Fruit fly (Drosophila melanogaster): ENCODE data around the gene CG13843.

The CG13843 gene

dm6 chr3R:22602783-22603182 is 6.5 kb upstream of the CG13843 start:
- TF ChIP-seq woc (GFP tag; optimal IDR thresholded peaks at IDR 0.05), result no peak
- peak; percentile 90 for TF ChIP-seq Dfd (GFP tag; optimal IDR thresholded peaks at IDR 0.05)

dm6 chr3R:22613448-22613847 is 4.2 kb downstream of the CG13843 start, which contains the start of the genes CG31156 and mRRF2:
CG31156 (minus strand) TSS chr3R:22613656.
mRRF2 (plus strand) TSS chr3R:22613686.
- TF ChIP-seq dsf (GFP tag; optimal IDR thresholded peaks at IDR 0.05; ENCODE audit: borderline replicate concordance), result no peak
- TF ChIP-seq OdsH (GFP tag; optimal IDR thresholded peaks at IDR 0.05), result no peak
- no peak for TF ChIP-seq Jra (GFP tag; optimal IDR thresholded peaks at IDR 0.05)
- TF ChIP-seq dl (GFP tag; optimal IDR thresholded peaks at IDR 0.05; ENCODE audit: insufficient read depth in 1 of 2, partially characterized antibody in 2 of 2), result no peak

dm6 chr3R:22616211-22616610 is 6.9 kb downstream of the CG13843 start, which contains the start of gene CG31161:
CG31161 (plus strand) TSS chr3R:22616511.
- TF ChIP-seq rgr (GFP tag; optimal IDR thresholded peaks at IDR 0.05), result no peak
- TF ChIP-seq Rel (GFP tag; optimal IDR thresholded peaks at IDR 0.05), result no peak
- TF ChIP-seq Rel (tag; optimal IDR thresholded peaks at IDR 0.05), result no peak
- no peak for TF ChIP-seq Hnf4 (GFP tag; optimal IDR thresholded peaks at IDR 0.05)
- no peak for TF ChIP-seq tai (GFP tag; optimal IDR thresholded peaks at IDR 0.05)
- TF ChIP-seq foxo (GFP tag; optimal IDR thresholded peaks at IDR 0.05), result no peak
- no peak for TF ChIP-seq ey (GFP tag; optimal IDR thresholded peaks at IDR 0.05)

dm6 chr3R:22618280-22618679 is 9.0 kb downstream of the CG13843 start, which contains the start of gene mRpL45:
mRpL45 (plus strand) TSS chr3R:22618492.
- TF ChIP-seq Myc (optimal IDR thresholded peaks at IDR 0.05) (no peak), GATAd (GFP tag; optimal IDR thresholded peaks at IDR 0.05) (no peak), usp (GFP tag; optimal IDR thresholded peaks at IDR 0.05) (no peak), pan (optimal IDR thresholded peaks at IDR 0.05) (no peak), Rel (GFP tag; optimal IDR thresholded peaks at IDR 0.05) (no peak), Rel (tag; optimal IDR thresholded peaks at IDR 0.05) (no peak), tai (GFP tag; optimal IDR thresholded peaks at IDR 0.05) (no peak), Jra (GFP tag; optimal IDR thresholded peaks at IDR 0.05) (no peak), sv (GFP tag; optimal IDR thresholded peaks at IDR 0.05) (no peak), Hr83 (GFP tag; optimal IDR thresholded peaks at IDR 0.05; ENCODE audit: poor library complexity, severe bottlenecking) (no peak), foxo (GFP tag; optimal IDR thresholded peaks at IDR 0.05) (no peak), fru (GFP tag; optimal IDR thresholded peaks at IDR 0.05) (no peak), sage (GFP tag; optimal IDR thresholded peaks at IDR 0.05) (no peak), ey (GFP tag; optimal IDR thresholded peaks at IDR 0.05) (no peak), N (GFP tag; optimal IDR thresholded peaks at IDR 0.05) (no peak), Hnf4 (GFP tag; optimal IDR thresholded peaks at IDR 0.05) (no peak), h (GFP tag; optimal IDR thresholded peaks at IDR 0.05) (no peak), psq (GFP tag; optimal IDR thresholded peaks at IDR 0.05) (no peak), brk (GFP tag; optimal IDR thresholded peaks at IDR 0.05) (no peak)

dm6 chr3R:22624737-22625136 is 15.5 kb downstream of the CG13843 start:
- TF ChIP-seq foxo (GFP tag; optimal IDR thresholded peaks at IDR 0.05), result no peak
- TF ChIP-seq Mio (GFP tag; optimal IDR thresholded peaks at IDR 0.05), result no peak
- TF ChIP-seq GATAd (GFP tag; optimal IDR thresholded peaks at IDR 0.05), result no peak
- TF ChIP-seq lola (GFP tag; optimal IDR thresholded peaks at IDR 0.05), result no peak
- TF ChIP-seq N (GFP tag; optimal IDR thresholded peaks at IDR 0.05), result no peak
- TF ChIP-seq fru (GFP tag; optimal IDR thresholded peaks at IDR 0.05), result peak; percentile 79
- TF ChIP-seq jim (GFP tag; optimal IDR thresholded peaks at IDR 0.05), result no peak
- TF ChIP-seq psq (GFP tag; optimal IDR thresholded peaks at IDR 0.05), result peak; percentile 28
- no peak for TF ChIP-seq CG9705 (GFP tag; optimal IDR thresholded peaks at IDR 0.05)
- TF ChIP-seq Hr83 (GFP tag; optimal IDR thresholded peaks at IDR 0.05; ENCODE audit: poor library complexity, severe bottlenecking), result no peak
- TF ChIP-seq dl (GFP tag; optimal IDR thresholded peaks at IDR 0.05; ENCODE audit: insufficient read depth in 1 of 2, partially characterized antibody in 2 of 2), result no peak
- TF ChIP-seq Dif (GFP tag; optimal IDR thresholded peaks at IDR 0.05; ENCODE audit: partially characterized antibody), result no peak
- TF ChIP-seq Myc (optimal IDR thresholded peaks at IDR 0.05), result no peak
- TF ChIP-seq sv (GFP tag; optimal IDR thresholded peaks at IDR 0.05), result peak; percentile 10
- TF ChIP-seq Abd-B (GFP tag; optimal IDR thresholded peaks at IDR 0.05), result no peak
- TF ChIP-seq Rel (GFP tag; optimal IDR thresholded peaks at IDR 0.05), result no peak
- TF ChIP-seq Rel (tag; optimal IDR thresholded peaks at IDR 0.05), result no peak
- peak; percentile 37 for TF ChIP-seq OdsH (GFP tag; optimal IDR thresholded peaks at IDR 0.05)
- TF ChIP-seq woc (GFP tag; optimal IDR thresholded peaks at IDR 0.05), result no peak
- peak; percentile 76 for TF ChIP-seq br (GFP tag; optimal IDR thresholded peaks at IDR 0.05)
- TF ChIP-seq usp (GFP tag; optimal IDR thresholded peaks at IDR 0.05), result no peak
- no peak for TF ChIP-seq dsf (GFP tag; optimal IDR thresholded peaks at IDR 0.05; ENCODE audit: borderline replicate concordance)
- TF ChIP-seq Sp1 (GFP tag; optimal IDR thresholded peaks at IDR 0.05), result peak; percentile 39
- TF ChIP-seq brk (GFP tag; optimal IDR thresholded peaks at IDR 0.05), result no peak
- no peak for TF ChIP-seq tai (GFP tag; optimal IDR thresholded peaks at IDR 0.05)
- peak; percentile 64 for TF ChIP-seq ey (GFP tag; optimal IDR thresholded peaks at IDR 0.05)
- TF ChIP-seq CrebA (GFP tag; optimal IDR thresholded peaks at IDR 0.05; ENCODE audit: borderline replicate concordance), result no peak
- TF ChIP-seq Vsx2 (GFP tag; optimal IDR thresholded peaks at IDR 0.05; ENCODE audit: partially characterized antibody), result no peak
- no peak for TF ChIP-seq Hr78 (GFP tag; optimal IDR thresholded peaks at IDR 0.05)
- peak; percentile 73 for TF ChIP-seq h (GFP tag; optimal IDR thresholded peaks at IDR 0.05)
- TF ChIP-seq rgr (GFP tag; optimal IDR thresholded peaks at IDR 0.05), result peak; percentile 31
- TF ChIP-seq sage (GFP tag; optimal IDR thresholded peaks at IDR 0.05), result no peak
- no peak for TF ChIP-seq Dfd (GFP tag; optimal IDR thresholded peaks at IDR 0.05)
- no peak for TF ChIP-seq Hnf4 (GFP tag; optimal IDR thresholded peaks at IDR 0.05)
- TF ChIP-seq pan (optimal IDR thresholded peaks at IDR 0.05), result no peak
- no peak for TF ChIP-seq dmrt93B (GFP tag; optimal IDR thresholded peaks at IDR 0.05)
- TF ChIP-seq CG32264 (GFP tag; optimal IDR thresholded peaks at IDR 0.05), result no peak
- TF ChIP-seq Jra (GFP tag; optimal IDR thresholded peaks at IDR 0.05), result no peak

Data from whole organism, wandering third instar larva.